Fruit fly (Drosophila melanogaster): ENCODE data around the gene CG10147.

- no peak for TF ChIP-seq CG8478 (optimal IDR thresholded peaks at IDR 0.05)
- no peak for TF ChIP-seq usp (GFP tag; optimal IDR thresholded peaks at IDR 0.05)
- TF ChIP-seq pan (optimal IDR thresholded peaks at IDR 0.05) = no peak
These were observed 24.1 kb upstream of the CG10147 start for dm6 chr3L:6512284-6512683.

All from whole organism.